Fruit fly (Drosophila melanogaster): ENCODE measurements around the gene CG10993.

DNA sequence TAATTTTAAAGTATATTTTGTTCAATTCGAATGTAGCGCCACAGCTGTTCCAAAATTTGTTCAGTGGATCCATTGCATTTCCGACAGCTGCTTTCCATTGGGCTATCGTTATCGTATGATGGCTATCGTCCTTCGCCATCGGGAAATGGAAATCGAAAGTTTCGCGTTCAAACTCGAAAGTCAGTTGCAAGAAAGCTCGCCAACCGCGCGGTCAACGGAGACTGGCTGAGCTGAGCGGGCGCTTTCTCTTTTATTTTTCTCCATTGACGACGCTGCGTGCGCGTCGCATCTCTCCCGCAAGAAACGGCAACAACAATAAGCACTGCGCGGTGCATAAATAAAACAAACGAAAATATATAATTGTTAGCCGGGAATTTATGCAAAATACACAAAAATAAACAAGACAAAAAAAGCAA, 7.4 kb downstream of the CG10993 start, which contains the start of gene inaE:
- no peak for TF ChIP-seq CG34367 (tag; optimal IDR thresholded peaks at IDR 0.05)
- TF ChIP-seq CG12605 (GFP tag; IDR thresholded peaks at IDR 0.05) = no peak
- no peak for TF ChIP-seq Pif1B (GFP tag; optimal IDR thresholded peaks at IDR 0.05)
- no peak for TF ChIP-seq CG17806 (tag; optimal IDR thresholded peaks at IDR 0.05)
- TF ChIP-seq CG15710 (tag; optimal IDR thresholded peaks at IDR 0.05) = no peak
- TF ChIP-seq gl (tag; optimal IDR thresholded peaks at IDR 0.05) = no peak
- no peak for TF ChIP-seq CG8159 (tag; optimal IDR thresholded peaks at IDR 0.05)

All from whole organism, pupa.